Worm (Caenorhabditis elegans): Measurements from ENCODE around the gene zip-9.

zip-9 gene

DNA sequence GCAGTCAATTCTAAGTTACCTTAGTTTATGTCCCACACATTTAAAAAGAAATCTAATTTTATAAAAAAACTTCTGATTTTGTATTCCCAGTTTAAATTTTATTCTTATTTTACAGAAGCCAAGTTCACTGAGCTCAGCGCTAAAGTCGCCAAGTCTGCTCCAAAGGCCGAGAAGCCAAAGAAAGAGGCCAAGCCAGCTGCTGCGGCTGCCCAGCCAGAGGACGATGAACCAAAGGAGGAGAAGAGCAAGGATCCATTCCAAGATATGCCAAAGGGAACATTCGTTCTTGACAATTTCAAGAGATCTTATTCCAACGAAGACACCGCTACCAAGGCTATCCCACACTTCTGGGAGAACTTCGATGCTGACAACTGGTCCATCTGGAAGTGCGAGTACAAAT, 24.6 kb downstream of the zip-9 start:
- TF ChIP-seq aly-2 (tag; optimal IDR thresholded peaks at IDR 0.05): no peak
- TF ChIP-seq egl-27 (tag; optimal IDR thresholded peaks at IDR 0.05): no peak
- TF ChIP-seq lin-13 (GFP tag; optimal IDR thresholded peaks at IDR 0.05): no peak
- no peak for TF ChIP-seq alr-1 (tag; optimal IDR thresholded peaks at IDR 0.05)
- no peak for TF ChIP-seq nhr-23 (tag; optimal IDR thresholded peaks at IDR 0.05)
- TF ChIP-seq sma-9 (GFP tag; optimal IDR thresholded peaks at IDR 0.05): no peak
- TF ChIP-seq sma-9 (tag; optimal IDR thresholded peaks at IDR 0.05): no peak
- TF ChIP-seq ZK546.5 (tag; optimal IDR thresholded peaks at IDR 0.05): no peak
- TF ChIP-seq blmp-1 (tag; optimal IDR thresholded peaks at IDR 0.05; ENCODE audit: insufficient read depth): no peak
- TF ChIP-seq ama-1 (optimal IDR thresholded peaks at IDR 0.05): no peak

DNA sequence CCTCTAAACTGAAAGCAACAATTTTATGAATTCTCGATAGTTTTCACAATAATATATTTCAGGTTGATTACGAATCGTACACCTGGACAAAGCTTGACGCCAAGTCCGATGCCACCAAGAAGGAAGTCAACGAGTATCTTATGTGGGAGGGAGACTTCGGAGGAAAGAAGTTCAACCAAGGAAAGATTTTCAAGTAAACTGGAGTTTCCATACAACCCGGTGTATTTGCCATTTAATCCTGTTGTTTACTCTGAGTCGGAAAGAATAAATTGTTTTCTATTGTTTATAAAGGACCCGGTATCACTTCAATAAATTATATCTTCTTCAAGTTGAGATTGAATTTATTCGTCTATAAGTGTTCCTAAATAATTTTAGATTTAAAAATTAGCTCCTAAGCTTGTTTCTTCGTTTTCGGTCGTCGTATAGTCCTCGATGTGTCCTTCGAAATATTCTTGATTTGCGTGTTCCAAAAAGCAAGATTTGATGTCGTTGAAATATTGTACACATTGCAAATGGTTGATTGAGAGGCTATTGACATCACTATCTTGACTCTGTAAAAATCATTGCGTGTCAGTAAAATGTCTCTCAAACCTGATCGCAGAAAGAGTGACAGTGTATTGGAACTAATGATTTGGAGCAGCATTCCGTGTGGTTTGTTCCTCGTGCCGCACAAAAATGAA, 25.5 kb downstream of the zip-9 start:
- TF ChIP-seq nhr-11 (tag; optimal IDR thresholded peaks at IDR 0.05) (no peak), sem-4 (tag; optimal IDR thresholded peaks at IDR 0.05) (no peak), unc-62 (GFP tag; optimal IDR thresholded peaks at IDR 0.05) (no peak)

DNA sequence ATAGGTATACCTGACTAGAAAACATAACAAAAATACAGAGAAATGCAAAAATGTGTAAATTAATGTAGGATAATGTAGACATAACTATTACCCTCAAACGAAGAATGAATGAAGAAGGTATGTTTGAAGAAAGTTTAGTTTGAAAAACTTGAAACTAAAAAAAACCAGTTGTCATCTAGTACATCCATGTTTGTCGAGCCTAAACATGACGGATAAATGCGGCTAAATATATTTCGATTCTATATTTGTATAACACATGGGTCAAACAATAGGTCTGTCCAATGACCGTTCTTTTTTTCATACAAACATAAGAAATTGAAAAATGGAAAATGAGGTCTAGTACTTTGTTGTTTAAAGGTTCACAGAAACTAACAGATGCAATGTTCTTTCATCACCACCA, 27.8 kb downstream of the zip-9 start, which contains the start of gene F17C11.22:
Gene F17C11.22 (minus strand): TSS at position 101 of the 400 bp plus-strand sequence.
- TF ChIP-seq alr-1 (tag; optimal IDR thresholded peaks at IDR 0.05): no peak
- no peak for TF ChIP-seq Y55F3AM.14 (GFP tag; optimal IDR thresholded peaks at IDR 0.05)
- TF ChIP-seq nhr-77 (tag; optimal IDR thresholded peaks at IDR 0.05): no peak
- no peak for TF ChIP-seq zag-1 (tag; optimal IDR thresholded peaks at IDR 0.05)
- TF ChIP-seq lin-39 (tag; optimal IDR thresholded peaks at IDR 0.05): no peak
- TF ChIP-seq aly-2 (tag; optimal IDR thresholded peaks at IDR 0.05): no peak

DNA sequence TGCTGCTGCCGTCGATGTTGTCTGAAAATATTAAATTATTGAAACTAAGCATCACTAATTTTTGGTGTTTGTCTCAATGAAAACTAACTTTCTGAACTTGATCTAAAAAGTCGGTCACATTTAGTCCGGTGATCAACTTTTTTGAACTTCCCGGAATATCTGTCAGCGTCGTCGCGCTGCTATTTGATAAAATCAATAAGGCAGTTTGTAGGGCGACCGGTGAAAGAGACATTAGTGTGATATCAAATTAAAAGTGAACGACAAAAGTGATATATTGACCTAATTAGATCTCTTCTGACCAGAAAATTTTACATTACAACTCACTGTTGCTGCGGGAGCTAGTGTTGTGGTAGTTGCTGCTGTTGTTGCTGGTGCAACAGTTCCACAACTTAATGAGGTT, 28.7 kb downstream of the zip-9 start:
- TF ChIP-seq nhr-21 (tag; optimal IDR thresholded peaks at IDR 0.05) (no peak), nhr-6 (tag; optimal IDR thresholded peaks at IDR 0.05) (no peak), nhr-129 (tag; optimal IDR thresholded peaks at IDR 0.05) (no peak), elt-3 (tag; optimal IDR thresholded peaks at IDR 0.05) (no peak), nhr-12 (tag; optimal IDR thresholded peaks at IDR 0.05) (no peak), nhr-23 (tag; optimal IDR thresholded peaks at IDR 0.05) (no peak), alr-1 (tag; optimal IDR thresholded peaks at IDR 0.05) (no peak), lsy-2 (tag; optimal IDR thresholded peaks at IDR 0.05) (no peak), ceh-82 (tag; optimal IDR thresholded peaks at IDR 0.05) (no peak), nhr-10 (tag; optimal IDR thresholded peaks at IDR 0.05) (no peak), Y55F3AM.14 (GFP tag; optimal IDR thresholded peaks at IDR 0.05) (no peak), lin-13 (GFP tag; optimal IDR thresholded peaks at IDR 0.05) (no peak), gmeb-1 (tag; optimal IDR thresholded peaks at IDR 0.05) (no peak), nhr-237 (tag; optimal IDR thresholded peaks at IDR 0.05) (no peak), unc-55 (GFP tag; optimal IDR thresholded peaks at IDR 0.05) (no peak), R02D3.7 (tag; optimal IDR thresholded peaks at IDR 0.05) (no peak), egl-27 (tag; optimal IDR thresholded peaks at IDR 0.05) (no peak)

- TF ChIP-seq nhr-21 (tag; optimal IDR thresholded peaks at IDR 0.05): no peak
- TF ChIP-seq crh-2 (tag; optimal IDR thresholded peaks at IDR 0.05): no peak
- TF ChIP-seq mab-5 (tag; optimal IDR thresholded peaks at IDR 0.05): no peak
- no peak for TF ChIP-seq nhr-129 (tag; optimal IDR thresholded peaks at IDR 0.05)
- TF ChIP-seq sma-3 (GFP tag; optimal IDR thresholded peaks at IDR 0.05): no peak
Observed at ce11 chrV:10975091-10975490, 32.8 kb downstream of the zip-9 start.

DNA sequence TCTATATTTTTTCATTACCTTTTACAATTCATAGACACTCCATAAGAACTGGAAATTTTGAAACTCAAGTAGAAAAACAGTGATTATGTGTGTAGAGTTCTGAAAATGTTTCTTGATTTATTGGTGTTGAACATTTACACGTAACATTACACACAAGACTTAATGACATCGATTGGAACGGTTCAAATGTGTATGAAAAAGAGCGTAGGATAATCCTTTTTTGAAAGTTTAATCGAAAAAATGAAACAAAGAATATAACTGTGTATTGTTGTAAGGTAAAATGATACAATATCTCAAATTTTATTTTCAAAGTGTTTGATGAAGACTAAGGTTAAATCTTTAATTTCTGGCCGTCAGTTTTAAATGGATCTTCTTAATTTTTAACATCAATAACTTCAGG, 38.9 kb downstream of the zip-9 start, which contains the start of gene fig-1:
Gene fig-1 (minus strand): TSS at position 101 of the 400 bp plus-strand sequence.
- TF ChIP-seq sma-3 (GFP tag; optimal IDR thresholded peaks at IDR 0.05) (no peak), aly-2 (tag; optimal IDR thresholded peaks at IDR 0.05) (no peak), nhr-12 (tag; optimal IDR thresholded peaks at IDR 0.05) (no peak), sem-4 (tag; optimal IDR thresholded peaks at IDR 0.05) (no peak)
